Worm (Caenorhabditis elegans) whole organism, late embryonic: ENCODE data around the gene sec-24.2.
A peak's percentile ranks its signal among the peaks of the same experiment; 100 is the strongest.

Experiments
- C08G9.2 ChIP-seq: sonication (generic microtip); optimal IDR thresholded peaks from 2 replicates; lab custom pipeline; 2016; ENCODE audit warnings: mild to moderate bottlenecking, missing genetic modification characterization, moderate library complexity, missing compliant biosample characterization
- C38D4.7 ChIP-seq: fragments of 200-800 bp; sonication (Bioruptor generic); optimal IDR thresholded peaks from 2 replicates; lab custom pipeline; 2018; ENCODE audit warnings: mild to moderate bottlenecking, missing genetic modification characterization, moderate library complexity, missing compliant biosample characterization
- K09A11.1 ChIP-seq: sonication (generic microtip); optimal IDR thresholded peaks from 2 replicates; lab custom pipeline; 2017; ENCODE audit warnings: antibody characterized with exemption, mild to moderate bottlenecking, missing genetic modification characterization, missing compliant biosample characterization; ENCODE audit not compliant: insufficient read depth
- Y22D7AL.16 ChIP-seq: sonication (generic microtip); optimal IDR thresholded peaks from 2 replicates; lab custom pipeline; 2016; ENCODE audit warnings: missing genetic modification characterization, missing compliant biosample characterization
- ahr-1 ChIP-seq: sonication (generic microtip); optimal IDR thresholded peaks from 2 replicates; lab custom pipeline; 2016; ENCODE audit warnings: missing genetic modification characterization, missing compliant biosample characterization
- ama-1 ChIP-seq: fragments of 150-350 bp; optimal IDR thresholded peaks from 2 replicates; lab custom pipeline; 2014
- ceh-14 ChIP-seq: sonication (generic microtip); optimal IDR thresholded peaks from 2 replicates; lab custom pipeline; 2016; ENCODE audit warnings: missing genotype, missing genetic modification characterization, missing compliant biosample characterization
- ceh-18 ChIP-seq: sonication (generic microtip); optimal IDR thresholded peaks from 2 replicates; lab custom pipeline; 2016; ENCODE audit warnings: missing genetic modification characterization, missing compliant biosample characterization
- ceh-30 ChIP-seq: fragments of 150-350 bp; optimal IDR thresholded peaks from 2 replicates; lab custom pipeline; 2014; ENCODE audit warnings: missing biosample characterization, missing genetic modification characterization
- ceh-31 ChIP-seq: sonication (generic microtip); optimal IDR thresholded peaks from 2 replicates; lab custom pipeline; 2016; ENCODE audit warnings: missing genetic modification characterization, missing compliant biosample characterization
- ceh-45 ChIP-seq: fragments of 200-800 bp; sonication (Bioruptor generic); IDR thresholded peaks from 2 replicates; pipeline ENCODE4 v1.3.6; 2022; ENCODE audit warnings: missing genetic modification reagents, missing genetic modification characterization, missing compliant biosample characterization
- che-1 ChIP-seq: sonication (generic microtip); optimal IDR thresholded peaks from 2 replicates; lab custom pipeline; 2016; ENCODE audit warnings: mild to moderate bottlenecking, missing genetic modification characterization, missing compliant biosample characterization
- dmd-4 ChIP-seq: sonication (generic microtip); optimal IDR thresholded peaks from 2 replicates; lab custom pipeline; 2016; ENCODE audit warnings: borderline replicate concordance, missing genetic modification characterization, missing compliant biosample characterization
- dve-1 ChIP-seq: sonication (generic microtip); optimal IDR thresholded peaks from 2 replicates; lab custom pipeline; 2017; ENCODE audit warnings: antibody characterized with exemption, mild to moderate bottlenecking, missing genetic modification characterization, missing compliant biosample characterization
- elt-2 ChIP-seq: sonication (generic microtip); optimal IDR thresholded peaks from 2 replicates; lab custom pipeline; 2016; ENCODE audit warnings: missing genetic modification reagents, missing genetic modification characterization, missing compliant biosample characterization
- elt-4 ChIP-seq: sonication (generic microtip); optimal IDR thresholded peaks from 2 replicates; lab custom pipeline; 2016; ENCODE audit warnings: missing genetic modification characterization, missing compliant biosample characterization
- fax-1 ChIP-seq: sonication (generic microtip); optimal IDR thresholded peaks from 2 replicates; lab custom pipeline; 2016; ENCODE audit warnings: missing genotype, missing genetic modification characterization, missing compliant biosample characterization
- fkh-6 ChIP-seq: sonication (generic microtip); optimal IDR thresholded peaks from 2 replicates; lab custom pipeline; 2016; ENCODE audit warnings: missing genetic modification characterization, missing compliant biosample characterization
- gmeb-2 ChIP-seq: sonication (generic microtip); optimal IDR thresholded peaks from 2 replicates; lab custom pipeline; 2016; ENCODE audit warnings: missing genetic modification characterization, inconsistent platforms, missing compliant biosample characterization
- hlh-13 ChIP-seq: fragments of 200-800 bp; sonication (Bioruptor generic); optimal IDR thresholded peaks from 2 replicates; lab custom pipeline; 2018; ENCODE audit warnings: mild to moderate bottlenecking, missing genetic modification characterization, missing compliant biosample characterization
- hlh-30 ChIP-seq: sonication (generic microtip); optimal IDR thresholded peaks from 2 replicates; lab custom pipeline; 2017; ENCODE audit warnings: antibody characterized with exemption, missing genetic modification characterization, missing compliant biosample characterization; ENCODE audit not compliant: insufficient read depth
- hlh-6 ChIP-seq: sonication (generic microtip); optimal IDR thresholded peaks from 2 replicates; lab custom pipeline; 2016; ENCODE audit warnings: missing genotype, missing genetic modification characterization, missing compliant biosample characterization
- nfya-1 ChIP-seq: sonication (generic microtip); optimal IDR thresholded peaks from 2 replicates; lab custom pipeline; 2017; ENCODE audit warnings: missing genetic modification characterization, mild to moderate bottlenecking, missing compliant biosample characterization, antibody characterized with exemption, moderate library complexity
- npax-4 ChIP-seq: sonication (generic microtip); optimal IDR thresholded peaks from 2 replicates; lab custom pipeline; 2016; ENCODE audit warnings: missing genetic modification characterization, missing compliant biosample characterization
- pat-9 ChIP-seq: fragments of 200-800 bp; sonication (Bioruptor generic); optimal IDR thresholded peaks from 2 replicates; lab custom pipeline; 2018; ENCODE audit warnings: mild to moderate bottlenecking, missing genetic modification characterization, moderate library complexity, missing compliant biosample characterization
- pax-1 ChIP-seq: fragments of 150-350 bp; optimal IDR thresholded peaks from 2 replicates; lab custom pipeline; 2014; ENCODE audit warnings: missing biosample characterization, missing genetic modification characterization
- pha-2 ChIP-seq: sonication (generic microtip); optimal IDR thresholded peaks from 2 replicates; lab custom pipeline; 2017; ENCODE audit warnings: mild to moderate bottlenecking, missing genetic modification characterization, missing compliant biosample characterization
- pha-4 ChIP-seq: fragments of 150-350 bp; optimal IDR thresholded peaks from 2 replicates; lab custom pipeline; 2018; ENCODE audit warnings: missing biosample characterization, missing genetic modification reagents, missing genetic modification characterization
- pqm-1 ChIP-seq: sonication (generic microtip); optimal IDR thresholded peaks from 2 replicates; lab custom pipeline; 2016; ENCODE audit warnings: missing genetic modification characterization, missing compliant biosample characterization
- pros-1 ChIP-seq: fragments of 150-350 bp; optimal IDR thresholded peaks from 2 replicates; lab custom pipeline; 2014; ENCODE audit warnings: missing biosample characterization, missing genetic modification reagents, missing genetic modification characterization
- sdc-2 ChIP-seq: sonication (generic microtip); optimal IDR thresholded peaks from 2 replicates; lab custom pipeline; 2016; ENCODE audit warnings: missing genotype, missing genetic modification characterization, missing compliant biosample characterization
- sox-4 ChIP-seq: sonication (generic microtip); optimal IDR thresholded peaks from 2 replicates; lab custom pipeline; 2017; ENCODE audit warnings: mild to moderate bottlenecking, missing genetic modification characterization, inconsistent platforms, missing compliant biosample characterization
- syd-9 ChIP-seq: sonication (generic microtip); optimal IDR thresholded peaks from 2 replicates; lab custom pipeline; 2016; ENCODE audit warnings: mild to moderate bottlenecking, missing genetic modification characterization, moderate library complexity, missing compliant biosample characterization
- tbx-2 ChIP-seq: sonication (generic microtip); optimal IDR thresholded peaks from 2 replicates; lab custom pipeline; 2016; ENCODE audit warnings: missing genetic modification characterization, missing compliant biosample characterization
- tbx-7 ChIP-seq: sonication (generic microtip); optimal IDR thresholded peaks from 2 replicates; lab custom pipeline; 2016; ENCODE audit warnings: missing genotype, missing genetic modification characterization, missing compliant biosample characterization
- ttx-3 ChIP-seq: sonication (generic microtip); optimal IDR thresholded peaks from 2 replicates; lab custom pipeline; 2016; ENCODE audit warnings: missing genetic modification reagents, missing genetic modification characterization, missing compliant biosample characterization
- unc-3 ChIP-seq, 2 experiments: fragments of 200-800 bp in 1 of 2; sonication (Bioruptor generic) in 1 of 2; sonication (generic microtip) in 1 of 2; conservative IDR thresholded peaks in 1 of 2; optimal IDR thresholded peaks in 1 of 2; 2 replicates each; pipeline versions ENCODE4 v1.3.6 to Lab custom; 2016 to 2022; ENCODE audit warnings: missing compliant biosample characterization in 2 of 2, missing genetic modification characterization in 2 of 2, missing genetic modification reagents in 1 of 2
- unc-42 ChIP-seq: sonication (generic microtip); optimal IDR thresholded peaks from 2 replicates; lab custom pipeline; 2016; ENCODE audit warnings: missing genotype, missing genetic modification characterization, missing compliant biosample characterization
- unc-55 ChIP-seq: sonication (generic microtip); optimal IDR thresholded peaks from 2 replicates; lab custom pipeline; 2017; ENCODE audit warnings: missing biosample characterization, missing genetic modification reagents, missing genetic modification characterization
- zip-5 ChIP-seq: sonication (generic microtip); optimal IDR thresholded peaks from 2 replicates; lab custom pipeline; 2016; ENCODE audit warnings: missing genetic modification characterization, missing compliant biosample characterization

sec-24.2 gene

DNA sequence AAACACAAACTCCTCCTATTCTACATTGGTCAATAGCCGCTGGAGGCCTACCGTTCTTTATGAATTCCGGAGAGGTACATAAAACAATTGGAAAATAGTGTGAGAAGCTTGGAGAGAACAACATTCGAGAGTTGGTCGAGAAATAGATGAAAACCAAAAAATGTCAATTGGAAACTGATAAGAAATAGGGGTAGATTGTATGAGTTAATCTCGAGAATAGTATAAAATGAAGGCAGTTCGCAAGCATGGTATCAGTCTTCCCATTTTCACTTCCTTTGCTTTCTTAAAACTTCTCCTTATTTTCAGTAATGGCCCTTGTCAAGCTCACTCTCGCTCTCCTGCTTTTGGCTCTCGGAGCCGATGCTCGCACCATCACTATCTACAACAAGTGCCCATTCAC, 22.3 kb upstream of the sec-24.2 start, which contains the start of gene thn-2:
TSS of gene thn-2 (plus strand) at position 307 of the 400 bp plus-strand sequence.
- TF ChIP-seq sdc-2 (tag; lab: Kevin White, UChicago) (no peak), unc-42 (no peak), tbx-2 (tag; lab: Kevin White, UChicago) (no peak), unc-55 (no peak)
- TF ChIP-seq, all 69 proteins: peak for 0

DNA sequence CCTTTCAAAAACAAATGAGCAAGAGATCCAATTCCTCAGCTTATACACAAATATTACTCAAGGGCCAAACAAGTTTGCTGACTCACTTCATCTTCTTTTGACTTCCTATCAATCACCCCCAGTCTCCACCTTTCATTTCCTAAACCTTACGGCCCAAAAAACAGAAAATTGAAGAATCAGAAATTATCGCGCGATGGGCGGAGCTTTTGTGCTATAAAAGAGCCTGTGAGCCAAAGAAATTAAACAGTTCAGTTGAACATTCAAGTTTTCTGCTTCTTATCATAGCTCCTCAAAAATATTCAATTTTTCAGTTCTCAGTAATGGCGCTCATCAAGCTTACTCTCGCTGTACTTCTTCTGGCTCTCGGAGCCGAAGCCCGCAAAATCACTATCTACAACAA, 19.2 kb upstream of the sec-24.2 start, which contains the start of gene thn-1:
TSS of gene thn-1 (plus strand) at position 301 of the 400 bp plus-strand sequence.
- TF ChIP-seq pros-1 (no peak), zip-5 (tag; lab: Kevin White, UChicago) (no peak), unc-3 (GFP tag; conservative IDR thresholded peaks at IDR 0.05; lab: Robert Waterston, UW) (no peak), unc-3 (tag; optimal IDR thresholded peaks at IDR 0.05; lab: Kevin White, UChicago) (no peak), tbx-7 (tag; lab: Kevin White, UChicago) (no peak), ama-1 (lab: Kevin White, UChicago) (no peak), hlh-6 (tag; lab: Kevin White, UChicago) (no peak)

DNA sequence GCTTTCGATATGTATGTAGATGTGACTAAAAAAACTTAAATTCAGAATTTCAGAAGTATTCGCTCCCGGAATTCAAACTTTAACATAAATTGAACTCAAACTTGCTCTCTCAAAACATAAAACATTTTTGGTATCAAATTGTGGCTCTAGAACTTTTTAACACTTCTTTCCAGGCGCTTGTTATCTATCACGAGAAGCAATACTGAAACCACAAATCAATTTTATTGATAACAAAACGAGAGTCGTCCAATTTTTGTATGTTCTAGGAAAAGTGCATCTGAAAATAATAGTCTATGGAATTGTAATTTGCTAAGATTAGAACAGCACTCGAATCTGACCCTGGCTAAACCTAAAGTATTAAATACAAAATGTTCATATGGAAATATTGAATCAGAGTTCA, 18.3 kb upstream of the sec-24.2 start:
- TF ChIP-seq gmeb-2 (tag; lab: Kevin White, UChicago) (no peak), fax-1 (tag; lab: Kevin White, UChicago) (no peak), C38D4.7 (GFP tag; lab: Kevin White, UChicago) (no peak), unc-55 (no peak), Y22D7AL.16 (tag; lab: Kevin White, UChicago) (no peak), sox-4 (no peak)

ce11 chrIV:12376021-12376420, 15.4 kb upstream of the sec-24.2 start, which contains the start of gene atz-1:
TSS of gene atz-1 (minus strand) at chrIV:12376121.
- TF ChIP-seq pax-1 (tag; lab: Kevin White, UChicago) (no peak), C08G9.2 (tag; lab: Kevin White, UChicago) (no peak), gmeb-2 (tag; lab: Kevin White, UChicago) (no peak), hlh-13 (GFP tag; lab: Kevin White, UChicago) (no peak), ceh-45 (GFP tag; lab: Robert Waterston, UW) (no peak), pat-9 (tag; lab: Kevin White, UChicago) (no peak), ceh-18 (tag; lab: Kevin White, UChicago) (no peak), pros-1 (no peak), ceh-14 (tag; lab: Kevin White, UChicago) (no peak), ttx-3 (no peak), K09A11.1 (tag; lab: Kevin White, UChicago) (no peak), fkh-6 (tag; lab: Kevin White, UChicago) (no peak), che-1 (no peak), syd-9 (tag; lab: Kevin White, UChicago) (no peak), hlh-30 (tag; lab: Kevin White, UChicago) (no peak), dmd-4 (tag; lab: Kevin White, UChicago) (no peak), elt-4 (no peak), elt-2 (tag; lab: Kevin White, UChicago) (no peak), tbx-7 (tag; lab: Kevin White, UChicago) (no peak), sdc-2 (tag; lab: Kevin White, UChicago) (no peak)

ce11 chrIV:12371879-12372278, 11.3 kb upstream of the sec-24.2 start, which contains the start of gene wdr-46:
TSS of gene wdr-46 (plus strand) at chrIV:12372253.
- peak; percentile 79 for TF ChIP-seq nfya-1 (tag; lab: Kevin White, UChicago)
- no peak for TF ChIP-seq npax-4 (tag; lab: Kevin White, UChicago)
- no peak for TF ChIP-seq Y22D7AL.16 (tag; lab: Kevin White, UChicago)
- no peak for TF ChIP-seq pha-2 (tag; lab: Kevin White, UChicago)
- peak; percentile 44 for TF ChIP-seq elt-2 (tag; lab: Kevin White, UChicago)
- TF ChIP-seq che-1 = no peak
- TF ChIP-seq pqm-1 (tag; lab: Kevin White, UChicago) = no peak
- no peak for TF ChIP-seq pha-4 (tag; lab: Kevin White, UChicago)
- TF ChIP-seq ttx-3 = no peak
- TF ChIP-seq pax-1 (tag; lab: Kevin White, UChicago) = peak; percentile 42
- TF ChIP-seq dve-1 (tag; lab: Kevin White, UChicago) = no peak
- TF ChIP-seq ahr-1 (tag; lab: Kevin White, UChicago) = no peak
- peak; percentile 20 for TF ChIP-seq ceh-30
- peak; percentile 38 for TF ChIP-seq unc-55
- TF ChIP-seq unc-42 = peak; percentile 43
- TF ChIP-seq K09A11.1 (tag; lab: Kevin White, UChicago) = peak; percentile 9
- peak; percentile 38 for TF ChIP-seq ceh-31 (tag; lab: Kevin White, UChicago)
- no peak for TF ChIP-seq C08G9.2 (tag; lab: Kevin White, UChicago)
- TF ChIP-seq, all 69 proteins: peak for 8
